Worm (Caenorhabditis elegans): Measurements from ENCODE around the gene nlp-58.

- TF ChIP-seq attf-6 (GFP tag; IDR thresholded peaks at IDR 0.05) (no peak), C06A6.2 (GFP tag; conservative IDR thresholded peaks at IDR 0.05) (no peak), atf-7 (tag; optimal IDR thresholded peaks at IDR 0.05) (no peak), dpl-1 (GFP tag; optimal IDR thresholded peaks at IDR 0.05) (no peak), pbrm-1 (GFP tag; IDR thresholded peaks at IDR 0.05) (no peak), snpc-4 (GFP tag; optimal IDR thresholded peaks at IDR 0.05) (no peak), snpc-4 (tag; optimal IDR thresholded peaks at IDR 0.05) (no peak), ama-1 (optimal IDR thresholded peaks at IDR 0.05) (no peak), ama-1 (GFP tag; optimal IDR thresholded peaks at IDR 0.05) (no peak), tlf-1 (GFP tag; optimal IDR thresholded peaks at IDR 0.05) (no peak), aptf-3 (GFP tag; IDR thresholded peaks at IDR 0.05) (no peak), ztf-18 (tag; optimal IDR thresholded peaks at IDR 0.05) (no peak)
Measured at ce11 chrV:9962394-9962793, 13.7 kb upstream of the nlp-58 start, which contains the start of gene madf-4.
